In genomic region chr3L:2373421-2374043, dm6 we compare ENCODE assay signal across 1 fruit fly cellular context.
TF ChIP-seq lines count a peak whose summit lies in the region.

TSS of gene mRpL23 (minus strand) at chr3L:2373704.
TSS of gene CG9004 (plus strand) at chr3L:2373728.

TF ChIP-seq in whole organism, embryonic, 481 proteins besides CTCF, POLR2A, EP300 and RAD21 (continued from another document and continues in another):
- TF ChIP-seq CG14860 (GFP tag; IDR thresholded peaks at IDR 0.05; lab: Robert Waterston, UW; ENCODE audit: partially characterized antibody) (no peak), ATbp (GFP tag; optimal IDR thresholded peaks at IDR 0.05; lab: Kevin White, UChicago) (peak; percentile 98), jigr1 (GFP tag; IDR thresholded peaks at IDR 0.05; lab: Robert Waterston, UW) (peak; percentile 99), CG10267 (tag; optimal IDR thresholded peaks at IDR 0.05; lab: Kevin White, UChicago) (peak; percentile 100), CG4730 (GFP tag; IDR thresholded peaks at IDR 0.05; lab: Robert Waterston, UW) (peak; percentile 100), CG7839 (tag; optimal IDR thresholded peaks at IDR 0.05; lab: Kevin White, UChicago) (peak; percentile 99), danr (GFP tag; IDR thresholded peaks at IDR 0.05; lab: Robert Waterston, UW) (peak; percentile 99), ara (GFP tag; IDR thresholded peaks at IDR 0.05; lab: Robert Waterston, UW) (peak; percentile 100), CG6254 (GFP tag; optimal IDR thresholded peaks at IDR 0.05; lab: Kevin White, UChicago) (peak; percentile 96), CG11723 (GFP tag; optimal IDR thresholded peaks at IDR 0.05; lab: Kevin White, UChicago) (peak; percentile 96), Lpt (GFP tag; optimal IDR thresholded peaks at IDR 0.05; lab: Kevin White, UChicago) (no peak), CG7372 (GFP tag; IDR thresholded peaks at IDR 0.05; lab: Robert Waterston, UW) (peak; percentile 100), CG11560 (tag; IDR thresholded peaks at IDR 0.05; lab: Robert Waterston, UW) (peak; percentile 95), CG30403 (GFP tag; optimal IDR thresholded peaks at IDR 0.05; lab: Kevin White, UChicago) (peak; percentile 100), maf-S (GFP tag; optimal IDR thresholded peaks at IDR 0.05; lab: Kevin White, UChicago) (peak; percentile 98), zfh1 (GFP tag; IDR thresholded peaks at IDR 0.05; lab: Robert Waterston, UW) (peak; percentile 100), wek (GFP tag; optimal IDR thresholded peaks at IDR 0.05; lab: Kevin White, UChicago) (peak; percentile 91), ato (GFP tag; IDR thresholded peaks at IDR 0.05; lab: Robert Waterston, UW; ENCODE audit: partially characterized antibody) (no peak), CG3847 (GFP tag; IDR thresholded peaks at IDR 0.05; lab: Robert Waterston, UW) (peak; percentile 100), sr (GFP tag; IDR thresholded peaks at IDR 0.05; lab: Robert Waterston, UW) (peak; percentile 98), gem (tag; optimal IDR thresholded peaks at IDR 0.05; lab: Kevin White, UChicago) (peak; percentile 100), jing (GFP tag; optimal IDR thresholded peaks at IDR 0.05; lab: Kevin White, UChicago) (peak; percentile 98), pfk (GFP tag; optimal IDR thresholded peaks at IDR 0.05; lab: Kevin White, UChicago) (peak; percentile 72), otp (GFP tag; IDR thresholded peaks at IDR 0.05; lab: Robert Waterston, UW) (peak; percentile 99), CG1602 (GFP tag; optimal IDR thresholded peaks at IDR 0.05; lab: Kevin White, UChicago) (peak; percentile 100), dpn (GFP tag; optimal IDR thresholded peaks at IDR 0.05; lab: Kevin White, UChicago) (peak; percentile 99), bowl (GFP tag; IDR thresholded peaks at IDR 0.05; lab: Robert Waterston, UW) (peak; percentile 99), CG2120 (GFP tag; optimal IDR thresholded peaks at IDR 0.05; lab: Kevin White, UChicago) (peak; percentile 100), Lhr (GFP tag; optimal IDR thresholded peaks at IDR 0.05; lab: Kevin White, UChicago) (peak; percentile 97), Dip3 (GFP tag; optimal IDR thresholded peaks at IDR 0.05; lab: Kevin White, UChicago) (peak; percentile 99), CG14667 (GFP tag; IDR thresholded peaks at IDR 0.05; lab: Robert Waterston, UW) (peak; percentile 100), Poxn (GFP tag; IDR thresholded peaks at IDR 0.05; lab: Robert Waterston, UW) (peak; percentile 98), ems (GFP tag; optimal IDR thresholded peaks at IDR 0.05; lab: Kevin White, UChicago) (peak; percentile 99), NC2α (GFP tag; optimal IDR thresholded peaks at IDR 0.05; lab: Kevin White, UChicago) (peak; percentile 95), CG4854 (GFP tag; optimal IDR thresholded peaks at IDR 0.05; lab: Kevin White, UChicago) (peak; percentile 99), Mes4 (GFP tag; optimal IDR thresholded peaks at IDR 0.05; lab: Kevin White, UChicago) (peak; percentile 97), CG31224 (GFP tag; IDR thresholded peaks at IDR 0.05; lab: Robert Waterston, UW) (peak; percentile 98), ranshi (GFP tag; IDR thresholded peaks at IDR 0.05; lab: Robert Waterston, UW) (peak; percentile 100), CrebB (tag; optimal IDR thresholded peaks at IDR 0.05; lab: Kevin White, UChicago) (peak; percentile 99), E2f1 (GFP tag; IDR thresholded peaks at IDR 0.05; lab: Robert Waterston, UW) (peak; percentile 100), Sox102F (GFP tag; optimal IDR thresholded peaks at IDR 0.05; lab: Kevin White, UChicago) (peak; percentile 100), CG9876 (GFP tag; optimal IDR thresholded peaks at IDR 0.05; lab: Kevin White, UChicago) (peak; percentile 96), insv (GFP tag; optimal IDR thresholded peaks at IDR 0.05; lab: Kevin White, UChicago) (peak; percentile 54 to 76), CG7357 (GFP tag; IDR thresholded peaks at IDR 0.05; lab: Robert Waterston, UW) (peak; percentile 99), hkb (optimal IDR thresholded peaks at IDR 0.05; lab: Kevin White, UChicago) (peak; percentile 6), hkb (GFP tag; IDR thresholded peaks at IDR 0.05; lab: Robert Waterston, UW) (peak; percentile 99), cas (GFP tag; IDR thresholded peaks at IDR 0.05; lab: Robert Waterston, UW) (peak; percentile 99), fru (optimal IDR thresholded peaks at IDR 0.05; lab: Kevin White, UChicago) (no peak), CG12219 (GFP tag; optimal IDR thresholded peaks at IDR 0.05; lab: Kevin White, UChicago) (peak; percentile 98), tll (GFP tag; optimal IDR thresholded peaks at IDR 0.05; lab: Kevin White, UChicago) (peak in 1 of 2 experiments; percentile 83), CG10209 (GFP tag; optimal IDR thresholded peaks at IDR 0.05; lab: Kevin White, UChicago) (peak; percentile 99), so (GFP tag; IDR thresholded peaks at IDR 0.05; lab: Robert Waterston, UW) (peak; percentile 99), CG6175 (GFP tag; IDR thresholded peaks at IDR 0.05; lab: Robert Waterston, UW) (peak; percentile 99), pum (GFP tag; optimal IDR thresholded peaks at IDR 0.05; lab: Kevin White, UChicago) (peak; percentile 99), CG18619 (GFP tag; optimal IDR thresholded peaks at IDR 0.05; lab: Kevin White, UChicago) (peak; percentile 99), Optix (GFP tag; IDR thresholded peaks at IDR 0.05; lab: Robert Waterston, UW) (peak; percentile 99), CG17328 (GFP tag; IDR thresholded peaks at IDR 0.05; lab: Robert Waterston, UW) (peak; percentile 100), CG13424 (tag; optimal IDR thresholded peaks at IDR 0.05; lab: Kevin White, UChicago) (peak; percentile 99), bcd (GFP tag; optimal IDR thresholded peaks at IDR 0.05; lab: Kevin White, UChicago) (peak; percentile 99), CG16813 (GFP tag; IDR thresholded peaks at IDR 0.05; lab: Robert Waterston, UW; ENCODE audit: partially characterized antibody) (0 out of 3 replicates have a peak, but pooled peaks have one; percentile 8), CG8281 (tag; optimal IDR thresholded peaks at IDR 0.05; lab: Kevin White, UChicago) (peak; percentile 94), ac (GFP tag; optimal IDR thresholded peaks at IDR 0.05; lab: Kevin White, UChicago) (peak; percentile 95), CG3407 (GFP tag; optimal IDR thresholded peaks at IDR 0.05; lab: Kevin White, UChicago) (peak; percentile 97), CG11085 (GFP tag; IDR thresholded peaks at IDR 0.05; lab: Robert Waterston, UW) (peak; percentile 100), hb (GFP tag; IDR thresholded peaks at IDR 0.05; lab: Robert Waterston, UW; ENCODE audit: partially characterized antibody) (no peak), CG12659 (GFP tag; optimal IDR thresholded peaks at IDR 0.05; lab: Kevin White, UChicago) (peak; percentile 99), Antp (GFP tag; optimal IDR thresholded peaks at IDR 0.05; lab: Kevin White, UChicago) (peak; percentile 97), az2 (GFP tag; optimal IDR thresholded peaks at IDR 0.05; lab: Kevin White, UChicago) (peak; percentile 99), eve (GFP tag; optimal IDR thresholded peaks at IDR 0.05; lab: Kevin White, UChicago) (peak in 1 of 2 experiments; percentile 48), Dip2 (GFP tag; IDR thresholded peaks at IDR 0.05; lab: Robert Waterston, UW) (peak; percentile 80), CG6689 (GFP tag; IDR thresholded peaks at IDR 0.05; lab: Robert Waterston, UW) (peak; percentile 99), pros (GFP tag; optimal IDR thresholded peaks at IDR 0.05; lab: Kevin White, UChicago) (peak; percentile 67), fd3F (GFP tag; optimal IDR thresholded peaks at IDR 0.05; lab: Kevin White, UChicago) (peak; percentile 99), lab (GFP tag; optimal IDR thresholded peaks at IDR 0.05; lab: Kevin White, UChicago) (peak; percentile 99), z (GFP tag; IDR thresholded peaks at IDR 0.05; lab: Robert Waterston, UW) (peak; percentile 81; the same call in 2 of the 3 replicates), B-H1 (GFP tag; IDR thresholded peaks at IDR 0.05; lab: Robert Waterston, UW) (peak; percentile 100), tup (GFP tag; optimal IDR thresholded peaks at IDR 0.05; lab: Kevin White, UChicago) (peak; percentile 98), GATAe (GFP tag; conservative IDR thresholded peaks at IDR 0.05; lab: Robert Waterston, UW) (peak; percentile 99), Doc3 (GFP tag; IDR thresholded peaks at IDR 0.05; lab: Robert Waterston, UW; ENCODE audit: partially characterized antibody) (no peak), scrt (GFP tag; optimal IDR thresholded peaks at IDR 0.05; lab: Kevin White, UChicago) (peak; percentile 94), caup (GFP tag; optimal IDR thresholded peaks at IDR 0.05; lab: Kevin White, UChicago; ENCODE audit: severe bottlenecking) (peak; percentile 99), CG10565 (GFP tag; optimal IDR thresholded peaks at IDR 0.05; lab: Kevin White, UChicago) (peak; percentile 94), Adf1 (GFP tag; IDR thresholded peaks at IDR 0.05; lab: Robert Waterston, UW) (peak; percentile 97), Med (GFP tag; lab: Kevin White, UChicago) (peak; percentile 100), CG30020 (tag; optimal IDR thresholded peaks at IDR 0.05; lab: Kevin White, UChicago) (peak; percentile 89), unc-4 (GFP tag; IDR thresholded peaks at IDR 0.05; lab: Robert Waterston, UW; ENCODE audit: partially characterized antibody) (0 out of 2 replicates have a peak, but pooled peaks have one; percentile 19), Ravus (GFP tag; IDR thresholded peaks at IDR 0.05; lab: Robert Waterston, UW) (peak; percentile 99), CG3065 (GFP tag; optimal IDR thresholded peaks at IDR 0.05; lab: Kevin White, UChicago) (peak; percentile 97), Dll (GFP tag; IDR thresholded peaks at IDR 0.05; lab: Robert Waterston, UW; ENCODE audit: partially characterized antibody) (0 out of 4 replicates have a peak, but pooled peaks have one; percentile 53), odd (GFP tag; optimal IDR thresholded peaks at IDR 0.05; lab: Kevin White, UChicago) (peak; percentile 97), CG15696 (tag; optimal IDR thresholded peaks at IDR 0.05; lab: Kevin White, UChicago) (peak; percentile 99), HLHmδ (GFP tag; optimal IDR thresholded peaks at IDR 0.05; lab: Kevin White, UChicago) (no peak), Dek (tag; optimal IDR thresholded peaks at IDR 0.05; lab: Kevin White, UChicago) (peak; percentile 99), CG8290 (GFP tag; optimal IDR thresholded peaks at IDR 0.05; lab: Kevin White, UChicago) (peak; percentile 98), CG8290 (tag; optimal IDR thresholded peaks at IDR 0.05; lab: Kevin White, UChicago) (peak; percentile 96 to 99), fd96Cb (tag; optimal IDR thresholded peaks at IDR 0.05; lab: Kevin White, UChicago) (peak; percentile 99), nmo (GFP tag; optimal IDR thresholded peaks at IDR 0.05; lab: Kevin White, UChicago) (peak; percentile 100), wdn (GFP tag; IDR thresholded peaks at IDR 0.05; lab: Robert Waterston, UW) (peak; percentile 99), D (optimal IDR thresholded peaks at IDR 0.05; lab: Kevin White, UChicago) (no peak), D (GFP tag; optimal IDR thresholded peaks at IDR 0.05; lab: Kevin White, UChicago) (peak; percentile 98), abd-A (tag; optimal IDR thresholded peaks at IDR 0.05; lab: Kevin White, UChicago) (peak; percentile 90), NK7.1 (GFP tag; optimal IDR thresholded peaks at IDR 0.05; lab: Kevin White, UChicago) (peak; percentile 97), Sin3A (optimal IDR thresholded peaks at IDR 0.05; lab: Kevin White, UChicago) (peak; percentile 71), crc (GFP tag; optimal IDR thresholded peaks at IDR 0.05; lab: Kevin White, UChicago) (peak; percentile 97), p53 (GFP tag; optimal IDR thresholded peaks at IDR 0.05; lab: Kevin White, UChicago) (peak; percentile 93), Myb (GFP tag; optimal IDR thresholded peaks at IDR 0.05; lab: Kevin White, UChicago) (peak; percentile 91), CG16779 (GFP tag; IDR thresholded peaks at IDR 0.05; lab: Robert Waterston, UW) (peak; percentile 99), CG15011 (GFP tag; optimal IDR thresholded peaks at IDR 0.05; lab: Kevin White, UChicago) (peak; percentile 98), CG1233 (GFP tag; optimal IDR thresholded peaks at IDR 0.05; lab: Kevin White, UChicago) (peak; percentile 99), CG18599 (GFP tag; optimal IDR thresholded peaks at IDR 0.05; lab: Kevin White, UChicago) (peak; percentile 99), CG9437 (GFP tag; optimal IDR thresholded peaks at IDR 0.05; lab: Kevin White, UChicago) (peak; percentile 94), Atf6 (GFP tag; IDR thresholded peaks at IDR 0.05; lab: Robert Waterston, UW) (peak; percentile 99), inv (GFP tag; IDR thresholded peaks at IDR 0.05; lab: Robert Waterston, UW; ENCODE audit: partially characterized antibody) (no peak), knrl (GFP tag; IDR thresholded peaks at IDR 0.05; lab: Robert Waterston, UW; ENCODE audit: partially characterized antibody) (peak; percentile 34; the same call in 1 of the 3 replicates), prd (optimal IDR thresholded peaks at IDR 0.05; lab: Kevin White, UChicago) (no peak), prd (GFP tag; IDR thresholded peaks at IDR 0.05; lab: Robert Waterston, UW) (peak; percentile 100), gce (GFP tag; IDR thresholded peaks at IDR 0.05; lab: Robert Waterston, UW) (peak; percentile 99), CG11695 (GFP tag; IDR thresholded peaks at IDR 0.05; lab: Robert Waterston, UW) (peak; percentile 99), fd102C (GFP tag; optimal IDR thresholded peaks at IDR 0.05; lab: Kevin White, UChicago) (peak; percentile 83), CG6791 (GFP tag; IDR thresholded peaks at IDR 0.05; lab: Robert Waterston, UW; ENCODE audit: partially characterized antibody) (no peak), CG12104 (GFP tag; optimal IDR thresholded peaks at IDR 0.05; lab: Kevin White, UChicago) (peak; percentile 99), CG2199 (GFP tag; IDR thresholded peaks at IDR 0.05; lab: Robert Waterston, UW) (peak; percentile 99), gsb-n (tag; optimal IDR thresholded peaks at IDR 0.05; lab: Kevin White, UChicago) (peak; percentile 98), CG10147 (GFP tag; optimal IDR thresholded peaks at IDR 0.05; lab: Kevin White, UChicago) (peak; percentile 98), Opbp (GFP tag; IDR thresholded peaks at IDR 0.05; lab: Robert Waterston, UW; ENCODE audit: partially characterized antibody) (no peak; the same call in 2 of the 3 replicates), CG10979 (tag; optimal IDR thresholded peaks at IDR 0.05; lab: Kevin White, UChicago) (peak; percentile 98), Hr78 (GFP tag; optimal IDR thresholded peaks at IDR 0.05; lab: Kevin White, UChicago) (peak in 1 of 2 experiments; percentile 89), CG8478 (optimal IDR thresholded peaks at IDR 0.05; lab: Kevin White, UChicago) (no peak), Meics (GFP tag; optimal IDR thresholded peaks at IDR 0.05; lab: Kevin White, UChicago) (peak; percentile 99)
